Worm (Caenorhabditis elegans) whole organism, late embryonic: Measurements from ENCODE around the gene pnp-1.

Source experiments
- C08G9.2 ChIP-seq: sonication (generic microtip); optimal IDR thresholded peaks from 2 replicates; lab custom pipeline; 2016; ENCODE audit warnings: mild to moderate bottlenecking, missing genetic modification characterization, moderate library complexity, missing compliant biosample characterization
- C38D4.7 ChIP-seq: fragments of 200-800 bp; sonication (Bioruptor generic); optimal IDR thresholded peaks from 2 replicates; lab custom pipeline; 2018; ENCODE audit warnings: mild to moderate bottlenecking, missing genetic modification characterization, moderate library complexity, missing compliant biosample characterization
- F13H6.1 ChIP-seq: sonication (generic microtip); optimal IDR thresholded peaks from 2 replicates; lab custom pipeline; 2016; ENCODE audit warnings: missing genetic modification characterization, missing compliant biosample characterization
- K02D7.2 ChIP-seq: sonication (generic microtip); optimal IDR thresholded peaks from 2 replicates; lab custom pipeline; 2017; ENCODE audit warnings: mild to moderate bottlenecking, missing genetic modification characterization, missing compliant biosample characterization
- K09A11.1 ChIP-seq: sonication (generic microtip); optimal IDR thresholded peaks from 2 replicates; lab custom pipeline; 2017; ENCODE audit warnings: antibody characterized with exemption, mild to moderate bottlenecking, missing genetic modification characterization, missing compliant biosample characterization; ENCODE audit not compliant: insufficient read depth
- T23F11.4 ChIP-seq: fragments of 200-800 bp; sonication (Bioruptor generic); optimal IDR thresholded peaks from 2 replicates; lab custom pipeline; 2018; ENCODE audit warnings: mild to moderate bottlenecking, missing genetic modification characterization, missing compliant biosample characterization
- ahr-1 ChIP-seq: sonication (generic microtip); optimal IDR thresholded peaks from 2 replicates; lab custom pipeline; 2016; ENCODE audit warnings: missing genetic modification characterization, missing compliant biosample characterization
- ceh-18 ChIP-seq: sonication (generic microtip); optimal IDR thresholded peaks from 2 replicates; lab custom pipeline; 2016; ENCODE audit warnings: missing genetic modification characterization, missing compliant biosample characterization
- ceh-19 ChIP-seq: fragments of 200-800 bp; sonication (Bioruptor generic); optimal IDR thresholded peaks from 2 replicates; lab custom pipeline; 2018; ENCODE audit warnings: mild to moderate bottlenecking, missing genetic modification characterization, missing compliant biosample characterization
- ceh-22 ChIP-seq: sonication (generic microtip); optimal IDR thresholded peaks from 2 replicates; lab custom pipeline; 2017; ENCODE audit warnings: missing biosample characterization, missing genetic modification characterization
- ceh-24 ChIP-seq: sonication (generic microtip); optimal IDR thresholded peaks from 2 replicates; lab custom pipeline; 2016; ENCODE audit warnings: mild to moderate bottlenecking, missing genetic modification characterization, missing compliant biosample characterization
- ceh-31 ChIP-seq: sonication (generic microtip); optimal IDR thresholded peaks from 2 replicates; lab custom pipeline; 2016; ENCODE audit warnings: missing genetic modification characterization, missing compliant biosample characterization
- ceh-34 ChIP-seq: sonication (generic microtip); optimal IDR thresholded peaks from 2 replicates; lab custom pipeline; 2016; ENCODE audit warnings: mild to moderate bottlenecking, missing genetic modification characterization, missing compliant biosample characterization
- ceh-45 ChIP-seq: fragments of 200-800 bp; sonication (Bioruptor generic); IDR thresholded peaks from 2 replicates; pipeline ENCODE4 v1.3.6; 2022; ENCODE audit warnings: missing genetic modification reagents, missing genetic modification characterization, missing compliant biosample characterization
- ceh-48 ChIP-seq: sonication (generic microtip); optimal IDR thresholded peaks from 2 replicates; lab custom pipeline; 2016; ENCODE audit warnings: missing genetic modification characterization, inconsistent platforms, missing compliant biosample characterization
- ceh-6 ChIP-seq: fragments of 200-800 bp; sonication (Bioruptor generic); optimal IDR thresholded peaks from 2 replicates; lab custom pipeline; 2018; ENCODE audit warnings: mild to moderate bottlenecking, missing genetic modification characterization, missing compliant biosample characterization
- ceh-9 ChIP-seq: sonication (generic microtip); optimal IDR thresholded peaks from 2 replicates; lab custom pipeline; 2016; ENCODE audit warnings: mild to moderate bottlenecking, missing genetic modification characterization, inconsistent platforms, missing compliant biosample characterization
- elt-2 ChIP-seq: sonication (generic microtip); optimal IDR thresholded peaks from 2 replicates; lab custom pipeline; 2016; ENCODE audit warnings: missing genetic modification reagents, missing genetic modification characterization, missing compliant biosample characterization
- eyg-1 ChIP-seq: sonication (generic microtip); optimal IDR thresholded peaks from 2 replicates; lab custom pipeline; 2016; ENCODE audit warnings: missing genotype, missing genetic modification characterization, missing compliant biosample characterization
- fkh-10 ChIP-seq: fragments of 150-350 bp; optimal IDR thresholded peaks from 2 replicates; lab custom pipeline; 2014; ENCODE audit warnings: missing biosample characterization, missing genetic modification reagents, missing genetic modification characterization
- hlh-30 ChIP-seq: sonication (generic microtip); optimal IDR thresholded peaks from 2 replicates; lab custom pipeline; 2017; ENCODE audit warnings: antibody characterized with exemption, missing genetic modification characterization, missing compliant biosample characterization; ENCODE audit not compliant: insufficient read depth
- hlh-6 ChIP-seq: sonication (generic microtip); optimal IDR thresholded peaks from 2 replicates; lab custom pipeline; 2016; ENCODE audit warnings: missing genotype, missing genetic modification characterization, missing compliant biosample characterization
- lin-11 ChIP-seq: fragments of 200-800 bp; sonication (Bioruptor generic); optimal IDR thresholded peaks from 2 replicates; lab custom pipeline; 2018; ENCODE audit warnings: mild to moderate bottlenecking, missing genetic modification characterization, missing compliant biosample characterization
- madf-2 ChIP-seq: sonication (generic microtip); optimal IDR thresholded peaks from 2 replicates; lab custom pipeline; 2017; ENCODE audit warnings: missing genetic modification characterization, missing compliant biosample characterization
- nfya-1 ChIP-seq: sonication (generic microtip); optimal IDR thresholded peaks from 2 replicates; lab custom pipeline; 2017; ENCODE audit warnings: missing genetic modification characterization, mild to moderate bottlenecking, missing compliant biosample characterization, antibody characterized with exemption, moderate library complexity
- npax-4 ChIP-seq: sonication (generic microtip); optimal IDR thresholded peaks from 2 replicates; lab custom pipeline; 2016; ENCODE audit warnings: missing genetic modification characterization, missing compliant biosample characterization
- pat-9 ChIP-seq: fragments of 200-800 bp; sonication (Bioruptor generic); optimal IDR thresholded peaks from 2 replicates; lab custom pipeline; 2018; ENCODE audit warnings: mild to moderate bottlenecking, missing genetic modification characterization, moderate library complexity, missing compliant biosample characterization
- pax-1 ChIP-seq: fragments of 150-350 bp; optimal IDR thresholded peaks from 2 replicates; lab custom pipeline; 2014; ENCODE audit warnings: missing biosample characterization, missing genetic modification characterization
- rnt-1 ChIP-seq: sonication (generic microtip); optimal IDR thresholded peaks from 2 replicates; lab custom pipeline; 2016; ENCODE audit warnings: missing genetic modification characterization, missing compliant biosample characterization
- sdc-2 ChIP-seq: sonication (generic microtip); optimal IDR thresholded peaks from 2 replicates; lab custom pipeline; 2016; ENCODE audit warnings: missing genotype, missing genetic modification characterization, missing compliant biosample characterization
- sox-4 ChIP-seq: sonication (generic microtip); optimal IDR thresholded peaks from 2 replicates; lab custom pipeline; 2017; ENCODE audit warnings: mild to moderate bottlenecking, missing genetic modification characterization, inconsistent platforms, missing compliant biosample characterization
- ttx-3 ChIP-seq: sonication (generic microtip); optimal IDR thresholded peaks from 2 replicates; lab custom pipeline; 2016; ENCODE audit warnings: missing genetic modification reagents, missing genetic modification characterization, missing compliant biosample characterization
- unc-42 ChIP-seq: sonication (generic microtip); optimal IDR thresholded peaks from 2 replicates; lab custom pipeline; 2016; ENCODE audit warnings: missing genotype, missing genetic modification characterization, missing compliant biosample characterization
- unc-55 ChIP-seq: sonication (generic microtip); optimal IDR thresholded peaks from 2 replicates; lab custom pipeline; 2017; ENCODE audit warnings: missing biosample characterization, missing genetic modification reagents, missing genetic modification characterization
- unc-86 ChIP-seq: sonication (generic microtip); optimal IDR thresholded peaks from 2 replicates; lab custom pipeline; 2016; ENCODE audit warnings: missing genetic modification characterization, missing compliant biosample characterization
- zip-5 ChIP-seq: sonication (generic microtip); optimal IDR thresholded peaks from 2 replicates; lab custom pipeline; 2016; ENCODE audit warnings: missing genetic modification characterization, missing compliant biosample characterization
- ztf-16 ChIP-seq: sonication (generic microtip); optimal IDR thresholded peaks from 2 replicates; lab custom pipeline; 2017; ENCODE audit warnings: missing genetic modification characterization, missing compliant biosample characterization

pnp-1 gene

ce11 chrIV:264182-264709 is 33.9 kb downstream of the pnp-1 start, which contains the start of gene pat-6:
Gene pat-6 (minus strand): TSS chrIV:264232.
- TF ChIP-seq C38D4.7 (GFP tag; lab: Kevin White, UChicago): no peak
- TF ChIP-seq nfya-1 (tag; lab: Kevin White, UChicago): peak; percentile 57
- peak; percentile 42 for TF ChIP-seq unc-55
- no peak for TF ChIP-seq fkh-10 (GFP tag; lab: Kevin White, UChicago)
- TF ChIP-seq C08G9.2 (tag; lab: Kevin White, UChicago): no peak
- peak; percentile 1 for TF ChIP-seq pax-1 (tag; lab: Kevin White, UChicago)
- TF ChIP-seq ceh-18 (tag; lab: Kevin White, UChicago): peak; percentile 26
- no peak for TF ChIP-seq ceh-34 (tag; lab: Kevin White, UChicago)
- peak; percentile 36 for TF ChIP-seq ceh-31 (tag; lab: Kevin White, UChicago)
- no peak for TF ChIP-seq ceh-45 (GFP tag; lab: Robert Waterston, UW)
- no peak for TF ChIP-seq ceh-48 (tag; lab: Kevin White, UChicago)
- no peak for TF ChIP-seq ceh-24
- no peak for TF ChIP-seq lin-11 (tag; lab: Kevin White, UChicago)
- no peak for TF ChIP-seq K02D7.2
- no peak for TF ChIP-seq ttx-3 (tag; lab: Kevin White, UChicago)
- TF ChIP-seq T23F11.4 (GFP tag; lab: Kevin White, UChicago): no peak
- no peak for TF ChIP-seq hlh-30

ce11 chrIV:262460-262859 is 35.6 kb downstream of the pnp-1 start:
- TF ChIP-seq C08G9.2 (tag; lab: Kevin White, UChicago): no peak
- no peak for TF ChIP-seq hlh-6
- no peak for TF ChIP-seq sdc-2 (tag; lab: Kevin White, UChicago)

- TF ChIP-seq zip-5 (tag; lab: Kevin White, UChicago): no peak
- no peak for TF ChIP-seq npax-4 (tag; lab: Kevin White, UChicago)
- TF ChIP-seq unc-42 (tag; lab: Kevin White, UChicago): peak; percentile 88
- TF ChIP-seq pax-1 (tag; lab: Kevin White, UChicago): peak; percentile 48
- TF ChIP-seq ceh-48 (tag; lab: Kevin White, UChicago): peak; percentile 42
- no peak for TF ChIP-seq madf-2 (tag; lab: Kevin White, UChicago)
- peak; percentile 6 for TF ChIP-seq elt-2 (tag; lab: Kevin White, UChicago)
These were observed 36.5 kb downstream of the pnp-1 start, which contains the start of gene pqbp-1.1 for ce11 chrIV:261607-262006. Gene pqbp-1.1 (minus strand): TSS chrIV:261683.

ce11 chrIV:259142-259541 is 39.0 kb downstream of the pnp-1 start, which contains the start of gene dpy-9:
Gene dpy-9 (minus strand): TSS chrIV:259204.
- TF ChIP-seq C08G9.2 (tag; lab: Kevin White, UChicago): no peak
- TF ChIP-seq npax-4 (tag; lab: Kevin White, UChicago): no peak
- no peak for TF ChIP-seq unc-86 (tag; lab: Kevin White, UChicago)
- no peak for TF ChIP-seq zip-5 (tag; lab: Kevin White, UChicago)
- no peak for TF ChIP-seq fkh-10 (GFP tag; lab: Kevin White, UChicago)
- no peak for TF ChIP-seq ceh-9 (tag; lab: Kevin White, UChicago)
- TF ChIP-seq K09A11.1 (tag; lab: Kevin White, UChicago): no peak
- no peak for TF ChIP-seq madf-2 (tag; lab: Kevin White, UChicago)
- no peak for TF ChIP-seq rnt-1 (tag; lab: Kevin White, UChicago)
- TF ChIP-seq ceh-6: no peak
- TF ChIP-seq ztf-16: no peak

- TF ChIP-seq F13H6.1 (tag; lab: Kevin White, UChicago) (no peak), fkh-10 (GFP tag; lab: Kevin White, UChicago) (no peak), eyg-1 (no peak), ceh-22 (tag; lab: Kevin White, UChicago) (no peak), pat-9 (tag; lab: Kevin White, UChicago) (no peak), ahr-1 (no peak), sdc-2 (tag; lab: Kevin White, UChicago) (no peak), ceh-19 (GFP tag; lab: Kevin White, UChicago) (no peak), hlh-6 (no peak), sox-4 (no peak)
These were observed 39.7 kb downstream of the pnp-1 start for ce11 chrIV:258362-258761.
